Fruit fly (Drosophila melanogaster) whole organism, prepupa: ENCODE results near the gene Elba3.

Source experiments
- Blimp-1 ChIP-seq: fragments of 200-800 bp; sonication (Bioruptor generic); optimal IDR thresholded peaks from 3 replicates; lab custom pipeline; 2017; ENCODE audit warnings: missing biosample characterization, missing genetic modification characterization, mild to moderate bottlenecking, moderate library complexity, missing genetic modification reagents
- CG10631 ChIP-seq: fragments of 200-800 bp; sonication (Bioruptor generic); optimal IDR thresholded peaks from 2 replicates; lab custom pipeline; 2016; ENCODE audit warnings: missing biosample characterization, missing genetic modification characterization
- CG10669 ChIP-seq: fragments of 200-800 bp; sonication (Bioruptor generic); optimal IDR thresholded peaks from 3 replicates; lab custom pipeline; 2018; ENCODE audit warnings: missing biosample characterization, mild to moderate bottlenecking, missing genetic modification characterization, moderate library complexity
- CG11294 ChIP-seq: fragments of 200-800 bp; sonication (Bioruptor generic); IDR thresholded peaks from 2 replicates; pipeline ENCODE4 v1.3.6; 2022; ENCODE audit warnings: missing biosample characterization, missing genetic modification characterization
- CG11762 ChIP-seq: fragments of 200-800 bp; sonication (Bioruptor generic); optimal IDR thresholded peaks from 3 replicates; lab custom pipeline; 2016; ENCODE audit warnings: missing biosample characterization, missing genetic modification characterization; ENCODE audit not compliant: insufficient read depth
- CG11902 ChIP-seq: fragments of 200-800 bp; sonication (Bioruptor generic); optimal IDR thresholded peaks from 3 replicates; lab custom pipeline; 2016; ENCODE audit warnings: missing biosample characterization, missing genetic modification characterization
- CG15336 ChIP-seq: fragments of 200-800 bp; sonication (Bioruptor generic); IDR thresholded peaks from 2 replicates; pipeline ENCODE4 v1.3.6; 2022; ENCODE audit warnings: missing biosample characterization, missing genetic modification characterization
- CG1621 ChIP-seq: fragments of 200-800 bp; sonication (Bioruptor generic); optimal IDR thresholded peaks from 3 replicates; lab custom pipeline; 2018; ENCODE audit warnings: missing biosample characterization, mild to moderate bottlenecking, missing genetic modification characterization
- CG16779 ChIP-seq: fragments of 200-800 bp; sonication (Bioruptor generic); optimal IDR thresholded peaks from 3 replicates; lab custom pipeline; 2017; ENCODE audit warnings: missing biosample characterization, mild to moderate bottlenecking, missing genetic modification characterization
- CG3032 ChIP-seq: fragments of 200-800 bp; optimal IDR thresholded peaks from 2 replicates; lab custom pipeline; 2019; ENCODE audit warnings: missing biosample characterization, mild to moderate bottlenecking, missing genetic modification characterization, moderate library complexity
- CG31627 ChIP-seq: fragments of 200-800 bp; sonication (Bioruptor generic); optimal IDR thresholded peaks from 3 replicates; lab custom pipeline; 2016; ENCODE audit warnings: missing biosample characterization, missing genetic modification characterization
- CG34406 ChIP-seq: fragments of 200-800 bp; sonication (Bioruptor generic); optimal IDR thresholded peaks from 3 replicates; lab custom pipeline; 2016; ENCODE audit warnings: missing biosample characterization, missing genetic modification characterization
- CG3919 ChIP-seq: fragments of 200-800 bp; sonication (Bioruptor generic); optimal IDR thresholded peaks from 3 replicates; lab custom pipeline; 2016; ENCODE audit warnings: missing biosample characterization, missing genetic modification characterization
- CG4318 ChIP-seq: fragments of 200-800 bp; sonication (Bioruptor generic); optimal IDR thresholded peaks from 3 replicates; lab custom pipeline; 2017; ENCODE audit warnings: missing biosample characterization, mild to moderate bottlenecking, missing genetic modification characterization
- CG6163 ChIP-seq: fragments of 200-800 bp; sonication (Bioruptor generic); IDR thresholded peaks from 3 replicates; pipeline ENCODE4 v1.3.6; 2022; ENCODE audit warnings: missing biosample characterization, missing genetic modification characterization
- CG6276 ChIP-seq: fragments of 200-800 bp; sonication (Bioruptor generic); optimal IDR thresholded peaks from 2 replicates; lab custom pipeline; 2017; ENCODE audit warnings: missing biosample characterization, mild to moderate bottlenecking, missing genetic modification characterization
- CG6792 ChIP-seq: fragments of 200-800 bp; sonication (Bioruptor generic); optimal IDR thresholded peaks from 3 replicates; lab custom pipeline; 2016; ENCODE audit warnings: missing biosample characterization, missing genetic modification characterization
- CG6808 ChIP-seq: fragments of 200-800 bp; sonication (Bioruptor generic); optimal IDR thresholded peaks from 3 replicates; lab custom pipeline; 2017; ENCODE audit warnings: missing biosample characterization, missing genetic modification characterization, mild to moderate bottlenecking, moderate library complexity, missing genetic modification reagents
- CG6854 ChIP-seq: fragments of 200-800 bp; sonication (Bioruptor generic); optimal IDR thresholded peaks from 2 replicates; lab custom pipeline; 2017; ENCODE audit warnings: missing biosample characterization, mild to moderate bottlenecking, missing genetic modification characterization
- CG8119 ChIP-seq: fragments of 200-800 bp; sonication (Bioruptor generic); IDR thresholded peaks from 3 replicates; pipeline ENCODE4 v1.3.6; 2022; ENCODE audit warnings: missing biosample characterization, missing genetic modification characterization
- CG8319 ChIP-seq: fragments of 200-800 bp; sonication (Bioruptor generic); optimal IDR thresholded peaks from 3 replicates; lab custom pipeline; 2016; ENCODE audit warnings: missing biosample characterization, missing genetic modification characterization
- CG8632 ChIP-seq: fragments of 200-800 bp; sonication (Bioruptor generic); optimal IDR thresholded peaks from 3 replicates; lab custom pipeline; 2016; ENCODE audit warnings: missing biosample characterization, missing genetic modification characterization
- CG9139 ChIP-seq: fragments of 200-800 bp; sonication (Bioruptor generic); optimal IDR thresholded peaks from 3 replicates; lab custom pipeline; 2017; ENCODE audit warnings: missing biosample characterization, mild to moderate bottlenecking, missing genetic modification characterization
- Eip78C ChIP-seq: fragments of 200-800 bp; sonication (Bioruptor generic); peaks from one replicate; lab custom pipeline; 2016; ENCODE audit warnings: missing biosample characterization, missing genetic modification characterization
- Eip93F ChIP-seq: fragments of 200-800 bp; sonication (Bioruptor generic); optimal IDR thresholded peaks from 2 replicates; lab custom pipeline; 2016; ENCODE audit warnings: missing biosample characterization, mild to moderate bottlenecking, missing genetic modification characterization
- Ets21C ChIP-seq: fragments of 200-800 bp; sonication (Bioruptor generic); optimal IDR thresholded peaks from 3 replicates; lab custom pipeline; 2016; ENCODE audit warnings: missing biosample characterization, missing genetic modification characterization
- Hr38 ChIP-seq: sonication (Bioruptor generic); optimal IDR thresholded peaks from 2 replicates; lab custom pipeline; 2016; ENCODE audit warnings: missing biosample characterization, missing genetic modification characterization
- Hr39 ChIP-seq: fragments of 200-800 bp; sonication (Bioruptor generic); optimal IDR thresholded peaks from 2 replicates; lab custom pipeline; 2016; ENCODE audit warnings: missing biosample characterization, missing genetic modification characterization
- Hr4 ChIP-seq: fragments of 200-800 bp; sonication (Bioruptor generic); optimal IDR thresholded peaks from 3 replicates; lab custom pipeline; 2016; ENCODE audit warnings: missing biosample characterization, missing genetic modification characterization
- Lpt ChIP-seq: fragments of 200-800 bp; sonication (Bioruptor generic); optimal IDR thresholded peaks from 3 replicates; lab custom pipeline; 2016; ENCODE audit warnings: missing biosample characterization, missing genetic modification characterization
- Met ChIP-seq: fragments of 200-800 bp; sonication (Bioruptor generic); optimal IDR thresholded peaks from 3 replicates; lab custom pipeline; 2016; ENCODE audit warnings: missing biosample characterization, missing genetic modification characterization
- Smox ChIP-seq: fragments of 200-800 bp; sonication (Bioruptor generic); optimal IDR thresholded peaks from 3 replicates; lab custom pipeline; 2016; ENCODE audit warnings: missing biosample characterization, missing genetic modification characterization
- Sox14 ChIP-seq: fragments of 200-800 bp; sonication (Bioruptor generic); optimal IDR thresholded peaks from 3 replicates; lab custom pipeline; 2016; ENCODE audit warnings: missing biosample characterization, missing genetic modification characterization
- Sox15 ChIP-seq: fragments of 200-800 bp; sonication (Bioruptor generic); optimal IDR thresholded peaks from 3 replicates; lab custom pipeline; 2016; ENCODE audit warnings: missing biosample characterization, missing genetic modification characterization
- achi ChIP-seq: fragments of 200-800 bp; sonication (Bioruptor generic); optimal IDR thresholded peaks from 3 replicates; lab custom pipeline; 2016; ENCODE audit warnings: missing biosample characterization, missing genetic modification characterization
- acj6 ChIP-seq: fragments of 200-800 bp; sonication (Bioruptor generic); optimal IDR thresholded peaks from 3 replicates; lab custom pipeline; 2016; ENCODE audit warnings: missing biosample characterization, missing genetic modification characterization
- cyc ChIP-seq: fragments of 200-800 bp; sonication (Bioruptor generic); optimal IDR thresholded peaks from 3 replicates; lab custom pipeline; 2016; ENCODE audit warnings: missing biosample characterization, missing genetic modification characterization
- dac ChIP-seq: fragments of 200-800 bp; sonication (Bioruptor generic); optimal IDR thresholded peaks from 2 replicates; lab custom pipeline; 2017; ENCODE audit warnings: missing biosample characterization, mild to moderate bottlenecking, missing genetic modification characterization
- eg ChIP-seq: fragments of 200-800 bp; sonication (Bioruptor generic); IDR thresholded peaks from 3 replicates; pipeline ENCODE4 v1.3.6; 2022; ENCODE audit warnings: missing biosample characterization, missing genetic modification characterization
- esn ChIP-seq: fragments of 200-800 bp; sonication (Bioruptor generic); optimal IDR thresholded peaks from 2 replicates; lab custom pipeline; 2016; ENCODE audit warnings: missing biosample characterization, mild to moderate bottlenecking, missing genetic modification characterization, moderate library complexity
- fd59A ChIP-seq: fragments of 200-800 bp; sonication (Bioruptor generic); optimal IDR thresholded peaks from 2 replicates; lab custom pipeline; 2017; ENCODE audit warnings: missing biosample characterization, mild to moderate bottlenecking, missing genetic modification characterization, missing genetic modification reagents
- fd85E ChIP-seq: fragments of 200-800 bp; sonication (Bioruptor generic); optimal IDR thresholded peaks from 3 replicates; lab custom pipeline; 2016; ENCODE audit warnings: missing biosample characterization, missing genetic modification characterization
- fkh ChIP-seq: fragments of 200-800 bp; sonication (Bioruptor generic); optimal IDR thresholded peaks from 3 replicates; lab custom pipeline; 2017; ENCODE audit warnings: missing biosample characterization, mild to moderate bottlenecking, missing genetic modification characterization, moderate library complexity
- lz ChIP-seq: fragments of 200-800 bp; sonication (Bioruptor generic); optimal IDR thresholded peaks from 3 replicates; lab custom pipeline; 2016; ENCODE audit warnings: missing biosample characterization, missing genetic modification characterization
- net ChIP-seq: fragments of 200-800 bp; sonication (Bioruptor generic); optimal IDR thresholded peaks from 3 replicates; lab custom pipeline; 2016; ENCODE audit warnings: missing biosample characterization, missing genetic modification characterization
- pdm3 ChIP-seq: fragments of 200-800 bp; sonication (Bioruptor generic); optimal IDR thresholded peaks from 3 replicates; lab custom pipeline; 2016; ENCODE audit warnings: missing biosample characterization, missing genetic modification characterization
- salr ChIP-seq, 2 experiments: fragments of 200-800 bp; sonication (Bioruptor generic); optimal IDR thresholded peaks; 3 replicates each; lab custom pipeline; 2016 to 2018; ENCODE audit warnings: missing biosample characterization in 2 of 2, missing genetic modification characterization in 2 of 2, mild to moderate bottlenecking in 1 of 2
- spab ChIP-seq: fragments of 200-800 bp; sonication (Bioruptor generic); optimal IDR thresholded peaks from 2 replicates; lab custom pipeline; 2017; ENCODE audit warnings: missing biosample characterization, mild to moderate bottlenecking, missing genetic modification characterization, missing genetic modification reagents
- ss ChIP-seq, 2 experiments: fragments of 200-800 bp; sonication (Bioruptor generic); optimal IDR thresholded peaks; 2 replicates in 1 of 2; 3 replicates in 1 of 2; lab custom pipeline; 2017 to 2018; ENCODE audit warnings: mild to moderate bottlenecking in 2 of 2, missing biosample characterization in 2 of 2, missing genetic modification characterization in 2 of 2, moderate library complexity in 1 of 2
- svp ChIP-seq: fragments of 200-800 bp; sonication (Bioruptor generic); peaks from one replicate; lab custom pipeline; 2016; ENCODE audit warnings: missing biosample characterization, missing genetic modification characterization
- topi ChIP-seq: fragments of 200-800 bp; sonication (Bioruptor generic); optimal IDR thresholded peaks from 3 replicates; lab custom pipeline; 2016; ENCODE audit warnings: missing biosample characterization, missing genetic modification characterization
- vri ChIP-seq: fragments of 200-800 bp; sonication (Bioruptor generic); optimal IDR thresholded peaks from 3 replicates; lab custom pipeline; 2016; ENCODE audit warnings: missing biosample characterization, mild to moderate bottlenecking, missing genetic modification characterization

The Elba3 gene

dm6 chr2L:4648804-4649203 lies 38.5 kb upstream of the Elba3 start:
- peak; percentile 82 for TF ChIP-seq CG6163 (GFP tag; lab: Robert Waterston, UW)
- TF ChIP-seq topi (GFP tag; lab: Kevin White, UChicago) = peak; percentile 54
- no peak for TF ChIP-seq Sox15 (GFP tag; lab: Kevin White, UChicago)
- TF ChIP-seq esn = peak; percentile 61
- TF ChIP-seq Eip93F (GFP tag; lab: Kevin White, UChicago) = no peak
- no peak for TF ChIP-seq CG8632
- no peak for TF ChIP-seq ss (GFP tag; optimal IDR thresholded peaks at IDR 0.05; lab: Kevin White, UChicago)
- TF ChIP-seq eg (GFP tag; lab: Robert Waterston, UW) = peak; percentile 48; the same call in 1 of the 3 replicates
- TF ChIP-seq CG4318 (GFP tag; lab: Kevin White, UChicago) = peak; percentile 44
- TF ChIP-seq salr (GFP tag; optimal IDR thresholded peaks at IDR 0.05; lab: Kevin White, UChicago) = peak in 1 of 2 experiments; percentile 64
- peak; percentile 49 for TF ChIP-seq CG31627 (GFP tag; lab: Kevin White, UChicago)
- TF ChIP-seq CG11902 (GFP tag; lab: Kevin White, UChicago) = no peak
- TF ChIP-seq CG11294 (GFP tag; lab: Robert Waterston, UW) = no peak
- peak; percentile 70 for TF ChIP-seq Hr39 (GFP tag; lab: Kevin White, UChicago)
- no peak for TF ChIP-seq CG1621 (tag; lab: Kevin White, UChicago)
- peak; percentile 26 for TF ChIP-seq Lpt
- peak; percentile 72 for TF ChIP-seq Eip78C (GFP tag; lab: Kevin White, UChicago)
- TF ChIP-seq CG10669 (GFP tag; lab: Kevin White, UChicago) = no peak
- no peak for TF ChIP-seq CG3032
- TF ChIP-seq CG16779 (tag; lab: Kevin White, UChicago) = no peak
- no peak for TF ChIP-seq CG34406 (GFP tag; lab: Kevin White, UChicago)
- peak; percentile 61; the same call in 2 of the 3 replicates for TF ChIP-seq CG8119 (GFP tag; lab: Robert Waterston, UW)
- TF ChIP-seq CG11762 (GFP tag; lab: Kevin White, UChicago) = peak; percentile 13
- TF ChIP-seq Blimp-1 = no peak
- peak; percentile 24 for TF ChIP-seq Ets21C (GFP tag; lab: Kevin White, UChicago)
- TF ChIP-seq spab (GFP tag; lab: Kevin White, UChicago) = no peak
- peak; percentile 64 for TF ChIP-seq CG10631 (GFP tag; lab: Kevin White, UChicago)
- peak; percentile 39 for TF ChIP-seq Smox (GFP tag; lab: Kevin White, UChicago)
- peak; percentile 55 for TF ChIP-seq CG15336 (GFP tag; lab: Robert Waterston, UW)
- peak; percentile 55 for TF ChIP-seq pdm3 (GFP tag; lab: Kevin White, UChicago)
- TF ChIP-seq CG9139 (GFP tag; lab: Kevin White, UChicago) = no peak
- TF ChIP-seq vri (GFP tag; lab: Kevin White, UChicago) = peak; percentile 25
- no peak for TF ChIP-seq fd59A (GFP tag; lab: Kevin White, UChicago)
- TF ChIP-seq Hr38 = no peak
- TF ChIP-seq Met (GFP tag; lab: Kevin White, UChicago) = peak; percentile 68
- no peak for TF ChIP-seq CG6854 (GFP tag; lab: Kevin White, UChicago)
- peak; percentile 72 for TF ChIP-seq Sox14 (GFP tag; lab: Kevin White, UChicago)
- TF ChIP-seq dac (GFP tag; lab: Kevin White, UChicago) = no peak
- peak; percentile 47 for TF ChIP-seq acj6 (GFP tag; lab: Kevin White, UChicago)
- peak; percentile 18 for TF ChIP-seq net (GFP tag; lab: Kevin White, UChicago)
- TF ChIP-seq CG3919 (GFP tag; lab: Kevin White, UChicago) = peak; percentile 62
- no peak for TF ChIP-seq CG8319
- TF ChIP-seq cyc (GFP tag; lab: Kevin White, UChicago) = peak; percentile 51
- peak; percentile 34 for TF ChIP-seq CG6792 (GFP tag; lab: Kevin White, UChicago)
- peak; percentile 71 for TF ChIP-seq svp (GFP tag; lab: Kevin White, UChicago)
- no peak for TF ChIP-seq fd85E (GFP tag; lab: Kevin White, UChicago)
- TF ChIP-seq Hr4 (GFP tag; lab: Kevin White, UChicago) = no peak
- TF ChIP-seq CG6808 = no peak
- TF ChIP-seq CG6276 (GFP tag; lab: Kevin White, UChicago) = peak; percentile 50
- peak; percentile 55 for TF ChIP-seq achi (GFP tag; lab: Kevin White, UChicago)
- peak; percentile 47 for TF ChIP-seq lz (GFP tag; lab: Kevin White, UChicago)
- TF ChIP-seq fkh (GFP tag; lab: Kevin White, UChicago) = no peak
